Fruit fly (Drosophila melanogaster): Measurements from ENCODE around the gene IFT54.

The IFT54 gene

dm6 chr3R:14302128-14302527 lies at the start of gene IFT54:
TSS of gene IFT54 (plus strand) at chr3R:14302428.
- TF ChIP-seq EcR (GFP tag; optimal IDR thresholded peaks at IDR 0.05): no peak
- no peak for TF ChIP-seq CG8478 (optimal IDR thresholded peaks at IDR 0.05)
- TF ChIP-seq pan (optimal IDR thresholded peaks at IDR 0.05): no peak

DNA sequence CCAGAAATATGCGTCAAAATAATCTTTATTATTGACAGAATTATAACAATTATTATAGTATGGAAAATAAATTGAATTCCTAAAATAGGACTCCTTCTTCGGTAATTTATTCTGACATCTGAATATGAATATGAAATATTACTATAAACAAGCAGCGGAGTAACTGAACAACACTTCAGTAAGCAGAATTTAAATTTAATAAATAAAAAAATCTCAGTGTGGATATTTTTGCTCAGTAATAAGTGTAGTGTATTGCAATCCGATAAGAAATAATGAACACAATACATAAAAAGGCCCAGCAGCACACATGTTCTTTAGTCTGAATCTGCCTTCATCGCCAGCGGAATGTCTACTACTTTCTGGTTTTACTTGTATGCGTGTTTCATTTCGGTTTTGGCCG lies 46.4 kb upstream of the IFT54 start, which contains the start of gene CG43179:
Gene CG43179 (plus strand): TSS at position 301 of the 400 bp plus-strand sequence.
- TF ChIP-seq psq (optimal IDR thresholded peaks at IDR 0.05) (no peak), CG8478 (optimal IDR thresholded peaks at IDR 0.05) (no peak), EcR (GFP tag; optimal IDR thresholded peaks at IDR 0.05) (no peak), Dll (optimal IDR thresholded peaks at IDR 0.05) (no peak), pan (optimal IDR thresholded peaks at IDR 0.05) (no peak), usp (GFP tag; optimal IDR thresholded peaks at IDR 0.05) (no peak)

DNA sequence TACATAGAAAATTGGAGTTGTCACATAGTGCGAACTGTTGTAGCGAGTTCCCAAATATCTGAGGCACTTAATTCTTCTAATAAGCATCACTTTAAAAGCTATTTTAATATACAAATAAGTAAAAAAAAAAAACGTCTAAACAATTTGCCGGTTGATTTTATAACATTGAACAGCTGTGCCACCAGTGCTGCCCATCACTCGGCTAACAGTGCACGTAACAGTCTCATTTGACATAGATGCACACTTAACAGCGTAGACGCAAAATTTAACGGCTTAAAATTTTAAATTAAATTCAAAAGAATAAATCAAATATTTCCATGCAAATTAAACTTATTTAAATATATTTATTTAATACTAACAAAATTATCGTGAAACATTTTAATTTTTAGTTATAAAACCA lies 42.4 kb upstream of the IFT54 start, which contains the start of gene MetRS-m:
Gene MetRS-m (minus strand): TSS at position 171 of the 400 bp plus-strand sequence.
- TF ChIP-seq EcR (GFP tag; optimal IDR thresholded peaks at IDR 0.05) (no peak), usp (GFP tag; optimal IDR thresholded peaks at IDR 0.05) (no peak)

- TF ChIP-seq Dll (optimal IDR thresholded peaks at IDR 0.05): no peak
- no peak for TF ChIP-seq usp (GFP tag; optimal IDR thresholded peaks at IDR 0.05)
- no peak for TF ChIP-seq pan (optimal IDR thresholded peaks at IDR 0.05)
- TF ChIP-seq CG8478 (optimal IDR thresholded peaks at IDR 0.05): no peak
- TF ChIP-seq psq (optimal IDR thresholded peaks at IDR 0.05): no peak
- no peak for TF ChIP-seq EcR (GFP tag; optimal IDR thresholded peaks at IDR 0.05)
Observed at dm6 chr3R:14261113-14261512, 41.1 kb upstream of the IFT54 start, which contains the start of gene CG14840. TSS of gene CG14840 (minus strand) at chr3R:14261213.

dm6 chr3R:14262087-14262486 lies 40.1 kb upstream of the IFT54 start, which contains the start of the genes CG14839 and CG14841:
TSS of gene CG14839 (plus strand) at chr3R:14262387.
TSS of gene CG14841 (minus strand) at chr3R:14262418.
- no peak for TF ChIP-seq psq (optimal IDR thresholded peaks at IDR 0.05)
- TF ChIP-seq pan (optimal IDR thresholded peaks at IDR 0.05): no peak
- no peak for TF ChIP-seq EcR (GFP tag; optimal IDR thresholded peaks at IDR 0.05)
- no peak for TF ChIP-seq usp (GFP tag; optimal IDR thresholded peaks at IDR 0.05)
- no peak for TF ChIP-seq Dll (optimal IDR thresholded peaks at IDR 0.05)
- no peak for TF ChIP-seq CG8478 (optimal IDR thresholded peaks at IDR 0.05)

dm6 chr3R:14275519-14276172 lies 26.6 kb upstream of the IFT54 start:
- TF ChIP-seq EcR (GFP tag; optimal IDR thresholded peaks at IDR 0.05): no peak
- TF ChIP-seq Dll (optimal IDR thresholded peaks at IDR 0.05): peak; percentile 56
- TF ChIP-seq usp (GFP tag; optimal IDR thresholded peaks at IDR 0.05): no peak

dm6 chr3R:14277894-14278522 lies 24.2 kb upstream of the IFT54 start:
- TF ChIP-seq Dll (optimal IDR thresholded peaks at IDR 0.05) (no peak), CG8478 (optimal IDR thresholded peaks at IDR 0.05) (no peak), pan (optimal IDR thresholded peaks at IDR 0.05) (no peak), usp (GFP tag; optimal IDR thresholded peaks at IDR 0.05) (no peak), psq (optimal IDR thresholded peaks at IDR 0.05) (no peak), EcR (GFP tag; optimal IDR thresholded peaks at IDR 0.05) (no peak)

dm6 chr3R:14278523-14279303 lies 23.5 kb upstream of the IFT54 start:
- peak; percentile 67 for TF ChIP-seq Dll (optimal IDR thresholded peaks at IDR 0.05)
- TF ChIP-seq EcR (GFP tag; optimal IDR thresholded peaks at IDR 0.05): no peak

dm6 chr3R:14279311-14279998 lies 22.8 kb upstream of the IFT54 start:
- no peak for TF ChIP-seq CG8478 (optimal IDR thresholded peaks at IDR 0.05)
- no peak for TF ChIP-seq usp (GFP tag; optimal IDR thresholded peaks at IDR 0.05)
- TF ChIP-seq Dll (optimal IDR thresholded peaks at IDR 0.05): no peak
- TF ChIP-seq psq (optimal IDR thresholded peaks at IDR 0.05): no peak
- no peak for TF ChIP-seq EcR (GFP tag; optimal IDR thresholded peaks at IDR 0.05)
- no peak for TF ChIP-seq pan (optimal IDR thresholded peaks at IDR 0.05)

DNA sequence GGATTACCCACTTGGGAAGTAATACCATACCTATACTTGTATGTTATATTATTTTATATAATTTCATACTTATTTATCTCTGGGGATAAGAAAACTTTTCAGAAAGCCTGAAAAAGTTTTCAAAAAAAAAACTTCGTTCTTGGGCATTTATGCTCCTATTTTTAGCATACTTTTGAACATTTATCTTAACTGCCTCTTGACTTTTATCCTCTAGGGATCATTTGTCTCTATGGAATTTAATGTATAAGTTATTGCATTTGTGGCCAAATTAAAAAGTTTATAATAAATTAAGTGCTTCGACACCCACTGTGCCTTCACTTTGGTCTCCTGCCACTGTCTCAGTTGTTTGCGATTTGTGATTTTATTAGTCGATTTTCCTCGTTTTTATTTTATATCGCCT lies 21.9 kb upstream of the IFT54 start:
- TF ChIP-seq CG8478 (optimal IDR thresholded peaks at IDR 0.05): no peak
- no peak for TF ChIP-seq Dll (optimal IDR thresholded peaks at IDR 0.05)
- no peak for TF ChIP-seq psq (optimal IDR thresholded peaks at IDR 0.05)
- TF ChIP-seq usp (GFP tag; optimal IDR thresholded peaks at IDR 0.05): no peak
- no peak for TF ChIP-seq EcR (GFP tag; optimal IDR thresholded peaks at IDR 0.05)
- no peak for TF ChIP-seq pan (optimal IDR thresholded peaks at IDR 0.05)

DNA sequence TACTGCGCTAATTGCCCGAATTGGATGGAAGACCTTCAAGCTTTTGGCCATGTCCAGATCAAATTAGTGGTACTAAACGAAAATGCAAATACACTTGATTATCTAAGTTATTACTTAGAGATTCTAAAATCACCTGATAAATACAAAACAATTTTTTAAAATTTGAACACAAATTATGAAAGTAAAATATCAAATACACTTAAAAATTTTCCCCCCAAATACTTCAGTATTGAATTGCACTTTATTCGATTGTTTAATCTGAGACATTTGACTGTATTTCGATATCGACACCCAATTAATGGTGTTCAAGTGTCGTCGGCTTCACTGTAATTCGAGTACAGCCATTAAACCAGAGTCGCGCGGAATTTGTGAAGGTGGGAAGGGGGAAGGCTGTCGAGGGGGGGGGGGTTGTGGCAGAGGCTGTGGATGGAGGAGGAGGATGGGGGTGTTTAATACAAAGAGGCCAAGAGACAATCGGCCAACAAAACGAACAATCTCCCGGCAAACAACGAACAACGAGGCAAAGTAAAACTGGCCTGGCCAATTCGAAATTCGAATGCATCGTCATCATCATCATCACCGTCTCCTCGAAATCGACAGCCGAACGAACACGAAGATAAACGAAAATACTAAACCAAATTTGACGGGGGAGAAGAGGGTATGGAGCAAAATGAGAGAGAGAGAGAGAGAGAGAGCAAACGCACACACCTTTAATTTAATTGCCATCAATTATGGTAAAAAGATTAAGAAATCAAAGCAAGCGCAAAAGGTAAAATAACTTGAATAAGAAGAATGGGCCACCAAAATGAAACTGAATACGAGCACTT lies 19.8 kb upstream of the IFT54 start:
- TF ChIP-seq Dll (optimal IDR thresholded peaks at IDR 0.05) (no peak), pan (optimal IDR thresholded peaks at IDR 0.05) (no peak), usp (GFP tag; optimal IDR thresholded peaks at IDR 0.05) (no peak), CG8478 (optimal IDR thresholded peaks at IDR 0.05) (no peak), psq (optimal IDR thresholded peaks at IDR 0.05) (no peak)
